Worm (Caenorhabditis elegans) whole organism, early embryonic: ENCODE measurements around the gene eif-1.

Experiments used
- B0310.2 ChIP-seq: sonication (generic microtip); optimal IDR thresholded peaks from 2 replicates; lab custom pipeline; 2016; ENCODE audit warnings: mild to moderate bottlenecking, missing genetic modification characterization, missing compliant biosample characterization
- F13C5.2 ChIP-seq: sonication (generic microtip); optimal IDR thresholded peaks from 2 replicates; lab custom pipeline; 2017; ENCODE audit warnings: mild to moderate bottlenecking, missing genetic modification characterization, inconsistent platforms, missing compliant biosample characterization
- aly-1 ChIP-seq: sonication (generic microtip); optimal IDR thresholded peaks from 2 replicates; lab custom pipeline; 2016; ENCODE audit warnings: missing genetic modification characterization, missing compliant biosample characterization
- ama-1 ChIP-seq: fragments of 150-350 bp; optimal IDR thresholded peaks from 2 replicates; lab custom pipeline; 2014
- ceh-13 ChIP-seq: fragments of 200-800 bp; sonication (Bioruptor generic); optimal IDR thresholded peaks from 2 replicates; lab custom pipeline; 2018; ENCODE audit warnings: mild to moderate bottlenecking, missing genetic modification characterization, missing compliant biosample characterization
- ceh-36 ChIP-seq: sonication (generic microtip); optimal IDR thresholded peaks from 2 replicates; lab custom pipeline; 2016; ENCODE audit warnings: missing genetic modification characterization, inconsistent platforms, missing compliant biosample characterization
- ets-7 ChIP-seq: sonication (generic microtip); optimal IDR thresholded peaks from 2 replicates; lab custom pipeline; 2016; ENCODE audit warnings: missing genotype, missing genetic modification characterization, missing compliant biosample characterization
- flt-1 ChIP-seq: fragments of 200-800 bp; sonication (Bioruptor generic); IDR thresholded peaks from 2 replicates; pipeline ENCODE4 v1.3.6; 2022; ENCODE audit warnings: missing genetic modification characterization, missing compliant biosample characterization
- pes-1 ChIP-seq: fragments of 200-800 bp; sonication (Bioruptor generic); IDR thresholded peaks from 2 replicates; pipeline ENCODE4 v1.3.6; 2022; ENCODE audit warnings: missing genetic modification reagents, missing genetic modification characterization, missing compliant biosample characterization
- scrt-1 ChIP-seq: fragments of 200-800 bp; sonication (Bioruptor generic); IDR thresholded peaks from 2 replicates; pipeline ENCODE4 v1.3.6; 2022; ENCODE audit warnings: missing genetic modification characterization, missing compliant biosample characterization
- sea-1 ChIP-seq: fragments of 200-800 bp; sonication (Bioruptor generic); conservative IDR thresholded peaks from 2 replicates; pipeline ENCODE4 v1.3.6; 2022; ENCODE audit warnings: missing genetic modification characterization, missing compliant biosample characterization
- tbx-11 ChIP-seq: fragments of 200-800 bp; sonication (Bioruptor generic); IDR thresholded peaks from 2 replicates; pipeline ENCODE4 v1.3.6; 2022; ENCODE audit warnings: missing genetic modification characterization, missing compliant biosample characterization
- tra-4 ChIP-seq: sonication (generic microtip); optimal IDR thresholded peaks from 2 replicates; lab custom pipeline; 2017; ENCODE audit warnings: missing genetic modification characterization, missing compliant biosample characterization

- TF ChIP-seq aly-1 (tag; lab: Kevin White, UChicago) (no peak), scrt-1 (no peak), B0310.2 (tag; lab: Kevin White, UChicago) (no peak), F13C5.2 (tag; lab: Kevin White, UChicago) (no peak), ceh-13 (GFP tag; lab: Kevin White, UChicago) (no peak), tbx-11 (GFP tag; lab: Robert Waterston, UW) (no peak), ceh-36 (tag; lab: Kevin White, UChicago) (no peak), tra-4 (tag; lab: Kevin White, UChicago) (no peak), flt-1 (no peak), ama-1 (lab: Kevin White, UChicago) (no peak), sea-1 (GFP tag; lab: Robert Waterston, UW) (no peak), pes-1 (GFP tag; lab: Robert Waterston, UW) (no peak), ets-7 (tag; lab: Kevin White, UChicago) (no peak)
Measured at ce11 chrII:4984151-4984550, 9.2 kb downstream of the eif-1 start.
